Worm (Caenorhabditis elegans): ENCODE measurements around the gene pkd-2.

DNA sequence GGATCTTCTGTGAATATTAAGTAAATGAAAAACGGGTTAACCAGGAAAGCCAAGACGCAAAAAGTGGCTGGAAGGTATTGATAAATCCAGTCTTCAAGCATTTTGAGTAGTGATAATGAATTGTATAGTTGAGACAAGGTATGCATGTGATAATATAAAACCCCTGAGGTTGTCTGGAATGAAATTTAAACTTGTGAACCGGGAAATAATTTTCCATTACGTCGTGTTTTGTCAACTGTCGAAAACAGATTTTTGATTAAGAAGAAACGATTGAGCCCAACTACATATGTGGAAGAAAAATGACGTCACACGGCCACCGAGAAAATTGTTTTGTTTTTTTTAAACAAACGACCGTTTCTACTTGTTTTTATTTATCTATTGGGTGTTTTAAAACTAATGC, 17.4 kb upstream of the pkd-2 start, which contains the start of gene srj-42:
- TF ChIP-seq nfya-1 (tag; optimal IDR thresholded peaks at IDR 0.05; ENCODE audit: insufficient read depth) (no peak), ama-1 (optimal IDR thresholded peaks at IDR 0.05) (no peak), nhr-23 (tag; optimal IDR thresholded peaks at IDR 0.05) (no peak), egl-27 (tag; optimal IDR thresholded peaks at IDR 0.05) (no peak)
